Worm (Caenorhabditis elegans): ENCODE results near the gene F55C12.4.

- TF ChIP-seq ces-1 (GFP tag; optimal IDR thresholded peaks at IDR 0.05) = no peak
- TF ChIP-seq nhr-12 (tag; optimal IDR thresholded peaks at IDR 0.05) = no peak
- TF ChIP-seq snpc-4 (tag; optimal IDR thresholded peaks at IDR 0.05) = no peak
- no peak for TF ChIP-seq lsy-2 (tag; optimal IDR thresholded peaks at IDR 0.05)
- TF ChIP-seq nhr-28 (tag; optimal IDR thresholded peaks at IDR 0.05) = no peak
- TF ChIP-seq elt-3 (tag; optimal IDR thresholded peaks at IDR 0.05) = peak; percentile 44
Observed at ce11 chrII:5853261-5853660, 5.0 kb downstream of the F55C12.4 start.
